Fruit fly (Drosophila melanogaster): ENCODE data around the gene Lcp65Ad.

DNA sequence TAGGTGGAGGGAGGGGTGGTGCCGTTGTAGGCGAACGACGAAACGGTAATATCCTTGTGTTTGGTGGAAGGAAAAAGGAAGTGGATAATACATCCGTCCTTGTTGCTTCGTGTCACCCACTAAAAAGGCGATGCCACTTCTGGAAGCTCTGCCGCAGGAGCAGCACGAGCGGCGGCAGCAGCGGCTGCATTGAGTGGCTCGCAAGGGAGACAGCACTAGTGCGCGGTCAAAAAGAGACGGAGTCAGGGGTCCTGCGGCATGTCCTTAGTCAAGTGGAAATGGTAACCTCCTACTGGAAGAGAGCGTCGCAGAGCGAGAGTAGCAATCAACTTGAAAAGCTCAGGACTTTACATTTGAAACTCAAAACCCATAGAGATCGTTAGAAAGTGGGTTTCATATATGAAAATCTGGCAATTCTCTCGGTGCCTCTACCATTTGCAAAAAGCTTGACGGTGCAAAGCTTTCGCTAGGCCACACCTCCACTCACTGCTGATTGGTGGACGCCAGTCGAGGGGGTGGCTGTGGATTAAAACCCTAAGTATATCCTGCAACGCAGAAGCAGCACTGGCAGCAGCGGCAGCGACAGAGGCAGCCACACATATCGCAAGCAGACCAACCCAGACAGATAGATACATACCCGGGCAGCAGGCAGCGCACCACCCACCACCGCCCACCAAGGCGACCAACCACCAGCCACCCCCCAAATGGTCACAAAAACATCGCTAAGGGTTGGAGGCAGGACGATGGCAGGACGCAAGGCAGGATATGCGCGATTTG lies 32.3 kb upstream of the Lcp65Ad start:
- no peak for TF ChIP-seq usp (GFP tag; optimal IDR thresholded peaks at IDR 0.05)
- TF ChIP-seq CG8478 (optimal IDR thresholded peaks at IDR 0.05) = no peak
- no peak for TF ChIP-seq Dll (optimal IDR thresholded peaks at IDR 0.05)
- TF ChIP-seq pan (optimal IDR thresholded peaks at IDR 0.05) = no peak
- no peak for TF ChIP-seq psq (optimal IDR thresholded peaks at IDR 0.05)
- no peak for TF ChIP-seq EcR (GFP tag; optimal IDR thresholded peaks at IDR 0.05)

Data from whole organism.